Fruit fly (Drosophila melanogaster) whole organism, embryonic: Measurements from ENCODE around the gene Ir68b.

Experiments
- Antp ChIP-seq: fragments of 200-800 bp; sonication (Bioruptor generic); optimal IDR thresholded peaks from 3 replicates; lab custom pipeline; 2016; ENCODE audit warnings: missing biosample characterization, missing genetic modification characterization
- CG10209 ChIP-seq: fragments of 200-800 bp; sonication (Bioruptor generic); optimal IDR thresholded peaks from 3 replicates; lab custom pipeline; 2017; ENCODE audit warnings: missing biosample characterization, mild to moderate bottlenecking, missing genetic modification characterization, missing genetic modification reagents
- CG11247 ChIP-seq: fragments of 200-800 bp; sonication (Bioruptor generic); IDR thresholded peaks from 2 replicates; pipeline ENCODE4 v1.3.6; 2022; ENCODE audit warnings: missing biosample characterization, missing genetic modification characterization
- CG11504 ChIP-seq: fragments of 200-800 bp; sonication (Bioruptor generic); optimal IDR thresholded peaks from 3 replicates; lab custom pipeline; 2019; ENCODE audit warnings: missing biosample characterization, mild to moderate bottlenecking, missing genetic modification characterization, moderate library complexity
- CG12071 ChIP-seq: fragments of 200-800 bp; sonication (Bioruptor generic); optimal IDR thresholded peaks from 3 replicates; lab custom pipeline; 2018; ENCODE audit warnings: missing biosample characterization, mild to moderate bottlenecking, missing genetic modification characterization
- CG13894 ChIP-seq: fragments of 200-800 bp; sonication (Bioruptor generic); optimal IDR thresholded peaks from 3 replicates; lab custom pipeline; 2018; ENCODE audit warnings: missing biosample characterization, mild to moderate bottlenecking, missing genetic modification characterization, moderate library complexity
- CG14441 ChIP-seq: fragments of 200-800 bp; sonication (Bioruptor generic); IDR thresholded peaks from 2 replicates; pipeline ENCODE4 v1.3.6; 2022; ENCODE audit warnings: missing biosample characterization, missing genetic modification characterization
- CG16813 ChIP-seq: fragments of 200-800 bp; sonication (Bioruptor generic); IDR thresholded peaks from 3 replicates; pipeline ENCODE4 v1.3.6; 2022; ENCODE audit warnings: missing biosample characterization, missing genetic modification characterization; ENCODE audit not compliant: partially characterized antibody
- CG16863 ChIP-seq: fragments of 200-800 bp; sonication (Bioruptor generic); optimal IDR thresholded peaks from 3 replicates; lab custom pipeline; 2016; ENCODE audit warnings: missing biosample characterization, missing genetic modification characterization
- CG17568 ChIP-seq: fragments of 200-800 bp; sonication (Bioruptor generic); optimal IDR thresholded peaks from 2 replicates; lab custom pipeline; 2018; ENCODE audit warnings: missing biosample characterization, mild to moderate bottlenecking, missing genetic modification characterization, moderate library complexity
- CG18476 ChIP-seq: fragments of 200-800 bp; sonication (Bioruptor generic); optimal IDR thresholded peaks from 2 replicates; lab custom pipeline; 2016; ENCODE audit warnings: missing biosample characterization, mild to moderate bottlenecking, missing genetic modification characterization
- CG18619 ChIP-seq: fragments of 200-800 bp; sonication (Bioruptor generic); optimal IDR thresholded peaks from 3 replicates; lab custom pipeline; 2017; ENCODE audit warnings: missing biosample characterization, mild to moderate bottlenecking, missing genetic modification characterization
- CG2199 ChIP-seq: fragments of 200-800 bp; sonication (Bioruptor generic); IDR thresholded peaks from 3 replicates; pipeline ENCODE4 v1.3.6; 2022; ENCODE audit warnings: missing biosample characterization, missing genetic modification characterization
- CG2678 ChIP-seq: fragments of 200-800 bp; sonication (Bioruptor generic); optimal IDR thresholded peaks from 3 replicates; lab custom pipeline; 2019; ENCODE audit warnings: missing biosample characterization, mild to moderate bottlenecking, missing genetic modification characterization, moderate library complexity
- CG2712 ChIP-seq: fragments of 200-800 bp; optimal IDR thresholded peaks from 3 replicates; lab custom pipeline; 2019; ENCODE audit warnings: missing biosample characterization, mild to moderate bottlenecking, missing genetic modification characterization, moderate library complexity
- CG3163 ChIP-seq: fragments of 200-800 bp; sonication (Bioruptor generic); optimal IDR thresholded peaks from 3 replicates; lab custom pipeline; 2016; ENCODE audit warnings: missing biosample characterization, missing genetic modification characterization
- CG32767 ChIP-seq: fragments of 200-800 bp; sonication (Bioruptor generic); IDR thresholded peaks from 2 replicates; pipeline ENCODE4 v1.3.6; 2022; ENCODE audit warnings: missing biosample characterization, missing genetic modification characterization
- CG33213 ChIP-seq: fragments of 200-800 bp; sonication (Bioruptor generic); optimal IDR thresholded peaks from 3 replicates; lab custom pipeline; 2016; ENCODE audit warnings: missing biosample characterization, missing genetic modification characterization
- CG3995 ChIP-seq: fragments of 200-800 bp; sonication (Bioruptor generic); optimal IDR thresholded peaks from 3 replicates; lab custom pipeline; 2016; ENCODE audit warnings: missing biosample characterization, missing genetic modification characterization
- CG4282 ChIP-seq: fragments of 200-800 bp; sonication (Bioruptor generic); optimal IDR thresholded peaks from 2 replicates; lab custom pipeline; 2016; ENCODE audit warnings: missing biosample characterization, missing genetic modification characterization
- CG4854 ChIP-seq: fragments of 200-800 bp; sonication (Bioruptor generic); optimal IDR thresholded peaks from 2 replicates; lab custom pipeline; 2016; ENCODE audit warnings: missing biosample characterization, missing genetic modification characterization, inconsistent platforms
- CG6765 ChIP-seq: fragments of 200-800 bp; sonication (Bioruptor generic); optimal IDR thresholded peaks from 3 replicates; lab custom pipeline; 2017; ENCODE audit warnings: missing biosample characterization, mild to moderate bottlenecking, missing genetic modification characterization
- CG7357 ChIP-seq: fragments of 200-800 bp; sonication (Bioruptor generic); IDR thresholded peaks from 3 replicates; pipeline ENCODE4 v1.3.6; 2022; ENCODE audit warnings: missing biosample characterization, missing genetic modification characterization
- CG7372 ChIP-seq: fragments of 200-800 bp; sonication (Bioruptor generic); IDR thresholded peaks from 2 replicates; pipeline ENCODE4 v1.3.6; 2022; ENCODE audit warnings: missing biosample characterization, missing genetic modification characterization
- CTCF ChIP-seq: fragments of 200-800 bp; sonication (Bioruptor generic); optimal IDR thresholded peaks from 2 replicates; lab custom pipeline; 2017; ENCODE audit warnings: missing biosample characterization, mild to moderate bottlenecking, missing genetic modification characterization, moderate library complexity
- Dad ChIP-seq: fragments of 200-800 bp; sonication (Bioruptor generic); optimal IDR thresholded peaks from 3 replicates; lab custom pipeline; 2016; ENCODE audit warnings: missing biosample characterization, missing genetic modification characterization
- Gug ChIP-seq: fragments of 200-800 bp; sonication (Bioruptor generic); IDR thresholded peaks from 4 replicates; pipeline ENCODE4 v1.3.6; 2022; ENCODE audit warnings: missing biosample characterization, missing genetic modification characterization
- HLH54F ChIP-seq: fragments of 200-800 bp; sonication (Bioruptor generic); optimal IDR thresholded peaks from 3 replicates; lab custom pipeline; 2016; ENCODE audit warnings: missing biosample characterization, missing genetic modification characterization
- Hand ChIP-seq: fragments of 200-800 bp; sonication (Bioruptor generic); optimal IDR thresholded peaks from 2 replicates; lab custom pipeline; 2017; ENCODE audit warnings: mild to moderate bottlenecking, missing biosample characterization, missing genetic modification reagents, missing genetic modification characterization
- HmgZ ChIP-seq: fragments of 200-800 bp; sonication (Bioruptor generic); optimal IDR thresholded peaks from 2 replicates; lab custom pipeline; 2018; ENCODE audit warnings: missing biosample characterization, mild to moderate bottlenecking, missing genetic modification characterization
- Jarid2 ChIP-seq: fragments of 200-800 bp; sonication (Bioruptor generic); optimal IDR thresholded peaks from 3 replicates; lab custom pipeline; 2017; ENCODE audit warnings: mild to moderate bottlenecking, missing biosample characterization, missing genetic modification reagents, missing genetic modification characterization
- Mrtf ChIP-seq: fragments of 200-800 bp; sonication (Bioruptor generic); IDR thresholded peaks from 3 replicates; pipeline ENCODE4 v1.3.6; 2022; ENCODE audit warnings: missing biosample characterization, missing genetic modification characterization
- NFAT ChIP-seq: fragments of 200-800 bp; sonication (Bioruptor generic); IDR thresholded peaks from 2 replicates; pipeline ENCODE4 v1.3.6; 2022; ENCODE audit warnings: missing biosample characterization, missing genetic modification characterization
- Neu2 ChIP-seq: fragments of 200-800 bp; sonication (Bioruptor generic); optimal IDR thresholded peaks from 3 replicates; lab custom pipeline; 2016; ENCODE audit warnings: missing biosample characterization, missing genetic modification characterization, borderline replicate concordance
- Nf-YA ChIP-seq: fragments of 200-800 bp; sonication (Bioruptor generic); IDR thresholded peaks from 2 replicates; pipeline ENCODE4 v1.3.6; 2022; ENCODE audit warnings: missing biosample characterization, missing genetic modification characterization
- Oaz ChIP-seq: fragments of 200-800 bp; sonication (Bioruptor generic); IDR thresholded peaks from 2 replicates; pipeline ENCODE4 v1.3.6; 2022; ENCODE audit warnings: missing biosample characterization, missing genetic modification characterization
- TFAM ChIP-seq: fragments of 200-800 bp; sonication (Bioruptor generic); optimal IDR thresholded peaks from 2 replicates; lab custom pipeline; 2017; ENCODE audit warnings: missing biosample characterization, missing genetic modification characterization, inconsistent platforms
- bigmax ChIP-seq: fragments of 200-800 bp; sonication (Bioruptor generic); optimal IDR thresholded peaks from 2 replicates; lab custom pipeline; 2018; ENCODE audit warnings: missing biosample characterization, mild to moderate bottlenecking, missing genetic modification characterization
- chn ChIP-seq: fragments of 200-800 bp; sonication (Bioruptor generic); optimal IDR thresholded peaks from 2 replicates; lab custom pipeline; 2016; ENCODE audit warnings: missing biosample characterization, missing genetic modification characterization
- da ChIP-seq: fragments of 200-800 bp; sonication (Bioruptor generic); optimal IDR thresholded peaks from 2 replicates; lab custom pipeline; 2016; ENCODE audit warnings: missing biosample characterization, missing genetic modification characterization
- eyg ChIP-seq: fragments of 200-800 bp; sonication (Bioruptor generic); optimal IDR thresholded peaks from 3 replicates; lab custom pipeline; 2016; ENCODE audit warnings: missing biosample characterization, missing genetic modification characterization
- fd102C ChIP-seq: fragments of 200-800 bp; sonication (Bioruptor generic); optimal IDR thresholded peaks from 2 replicates; lab custom pipeline; 2018; ENCODE audit warnings: missing biosample characterization, mild to moderate bottlenecking, missing genetic modification characterization, moderate library complexity
- ham ChIP-seq: fragments of 200-800 bp; sonication (Bioruptor generic); IDR thresholded peaks from 2 replicates; pipeline ENCODE4 v1.3.6; 2022; ENCODE audit warnings: missing biosample characterization, missing genetic modification characterization
- klu ChIP-seq: fragments of 200-800 bp; sonication (Bioruptor generic); IDR thresholded peaks from 2 replicates; pipeline ENCODE4 v1.3.6; 2022; ENCODE audit warnings: missing biosample characterization, missing genetic modification characterization
- lilli ChIP-seq: fragments of 200-800 bp; sonication (Bioruptor generic); optimal IDR thresholded peaks from 3 replicates; lab custom pipeline; 2016; ENCODE audit warnings: missing biosample characterization, missing genetic modification characterization
- mam ChIP-seq: fragments of 200-800 bp; sonication (Bioruptor generic); optimal IDR thresholded peaks from 3 replicates; lab custom pipeline; 2016; ENCODE audit warnings: missing biosample characterization, missing genetic modification characterization
- mld ChIP-seq: fragments of 200-800 bp; sonication (Bioruptor generic); IDR thresholded peaks from 3 replicates; pipeline ENCODE4 v1.3.6; 2022; ENCODE audit warnings: missing biosample characterization, missing genetic modification characterization; ENCODE audit not compliant: partially characterized antibody
- nau ChIP-seq: fragments of 200-800 bp; sonication (Bioruptor generic); optimal IDR thresholded peaks from 3 replicates; lab custom pipeline; 2017; ENCODE audit warnings: missing biosample characterization, mild to moderate bottlenecking, missing genetic modification characterization, missing genetic modification reagents
- shn ChIP-seq: fragments of 200-800 bp; sonication (Bioruptor generic); optimal IDR thresholded peaks from 3 replicates; lab custom pipeline; 2016; ENCODE audit warnings: missing biosample characterization, missing genetic modification characterization
- tgo ChIP-seq: fragments of 200-800 bp; sonication (Bioruptor generic); IDR thresholded peaks from 3 replicates; pipeline ENCODE4 v1.3.6; 2022; ENCODE audit warnings: missing biosample characterization, missing genetic modification characterization
- trh ChIP-seq: fragments of 200-800 bp; sonication (Bioruptor generic); optimal IDR thresholded peaks from 2 replicates; lab custom pipeline; 2016; ENCODE audit warnings: missing biosample characterization, missing genetic modification characterization
- unc-4 ChIP-seq: fragments of 200-800 bp; sonication (Bioruptor generic); IDR thresholded peaks from 2 replicates; pipeline ENCODE4 v1.3.6; 2022; ENCODE audit warnings: missing biosample characterization, missing genetic modification characterization; ENCODE audit not compliant: partially characterized antibody

The Ir68b gene

dm6 chr3L:12131918-12132317, 4.7 kb upstream of the Ir68b start, which contains the start of gene DEF8:
Gene DEF8, plus strand, starts transcription at chr3L:12132146.
- TF ChIP-seq unc-4 (GFP tag; lab: Robert Waterston, UW) = 0 out of 2 replicates have a peak, but pooled peaks have one; percentile 12
- peak; percentile 82 for TF ChIP-seq CG32767 (GFP tag; lab: Robert Waterston, UW)
- TF ChIP-seq Gug = peak; percentile 48; the same call in 1 of the 4 replicates
- TF ChIP-seq Neu2 (GFP tag; lab: Kevin White, UChicago) = no peak
- no peak for TF ChIP-seq nau (GFP tag; lab: Kevin White, UChicago)
- peak; percentile 92 for TF ChIP-seq CG11504 (tag; lab: Kevin White, UChicago)
- TF ChIP-seq Mrtf (GFP tag; lab: Robert Waterston, UW) = peak; percentile 55; the same call in 2 of the 3 replicates
- TF ChIP-seq fd102C = no peak
- peak; percentile 76 for TF ChIP-seq lilli (GFP tag; lab: Kevin White, UChicago)
- peak; percentile 80 for TF ChIP-seq CG10209 (GFP tag; lab: Kevin White, UChicago)
- TF ChIP-seq Dad = peak; percentile 60
- no peak for TF ChIP-seq CG3995
- no peak for TF ChIP-seq bigmax (GFP tag; lab: Kevin White, UChicago)
- TF ChIP-seq CG4854 (GFP tag; lab: Kevin White, UChicago) = no peak
- TF ChIP-seq mam (GFP tag; lab: Kevin White, UChicago) = peak; percentile 57
- TF ChIP-seq CG2678 = peak; percentile 92
- peak; percentile 45 for TF ChIP-seq CG16863 (GFP tag; lab: Kevin White, UChicago)
- no peak for TF ChIP-seq TFAM
- TF ChIP-seq tgo (GFP tag; lab: Robert Waterston, UW) = peak; percentile 74
- peak; percentile 63 for TF ChIP-seq CG18476 (GFP tag; lab: Kevin White, UChicago)
- no peak for TF ChIP-seq CTCF
- no peak for TF ChIP-seq CG33213 (GFP tag; lab: Kevin White, UChicago)
- TF ChIP-seq da (GFP tag; lab: Kevin White, UChicago) = no peak
- TF ChIP-seq Hand = peak; percentile 55
- peak; percentile 92 for TF ChIP-seq CG2712 (tag; lab: Kevin White, UChicago)
- peak; percentile 53 for TF ChIP-seq chn
- TF ChIP-seq CG2199 (GFP tag; lab: Robert Waterston, UW) = no peak
- no peak for TF ChIP-seq CG13894 (tag; lab: Kevin White, UChicago)
- no peak for TF ChIP-seq CG7357
- TF ChIP-seq CG14441 (GFP tag; lab: Robert Waterston, UW) = peak; percentile 76
- TF ChIP-seq CG11247 (GFP tag; lab: Robert Waterston, UW) = peak; percentile 62
- no peak for TF ChIP-seq CG12071 (GFP tag; lab: Kevin White, UChicago)
- no peak for TF ChIP-seq CG17568 (GFP tag; lab: Kevin White, UChicago)
- TF ChIP-seq CG7372 (GFP tag; lab: Robert Waterston, UW) = peak; percentile 45; the same call in 1 of the 2 replicates
- no peak for TF ChIP-seq ham
- TF ChIP-seq HLH54F (GFP tag; lab: Kevin White, UChicago) = peak; percentile 28
- peak; percentile 81 for TF ChIP-seq HmgZ
- peak; percentile 35 for TF ChIP-seq CG3163 (GFP tag; lab: Kevin White, UChicago)
- TF ChIP-seq klu (GFP tag; lab: Robert Waterston, UW) = peak; percentile 29; the same call in 1 of the 2 replicates
- peak; percentile 41; the same call in 1 of the 3 replicates for TF ChIP-seq CG16813 (GFP tag; lab: Robert Waterston, UW)
- no peak for TF ChIP-seq eyg
- peak; percentile 31 for TF ChIP-seq trh (GFP tag; lab: Kevin White, UChicago)
- peak; percentile 83 for TF ChIP-seq CG18619 (GFP tag; lab: Kevin White, UChicago)
- TF ChIP-seq mld (GFP tag; lab: Robert Waterston, UW) = no peak
- peak; percentile 83 for TF ChIP-seq Nf-YA (GFP tag; lab: Robert Waterston, UW)
- no peak for TF ChIP-seq CG4282 (GFP tag; lab: Kevin White, UChicago)
- TF ChIP-seq shn (GFP tag; lab: Kevin White, UChicago) = peak; percentile 26
- peak; percentile 71 for TF ChIP-seq NFAT (GFP tag; lab: Robert Waterston, UW)
- TF ChIP-seq Antp (GFP tag; lab: Kevin White, UChicago) = peak; percentile 52
- TF ChIP-seq Jarid2 (GFP tag; lab: Kevin White, UChicago) = peak; percentile 47
- peak; percentile 82 for TF ChIP-seq CG6765 (GFP tag; lab: Kevin White, UChicago)
- peak; percentile 66 for TF ChIP-seq Oaz
